Fruit fly (Drosophila melanogaster): Measurements from ENCODE around the gene CG33986.
A peak's percentile ranks its signal among the peaks of the same experiment; 100 is the strongest.

dm6 chr3L:15536550-15536949 is 11.5 kb upstream of the CG33986 start:
- TF ChIP-seq CG7101 (tag; optimal IDR thresholded peaks at IDR 0.05) (no peak), kay (GFP tag; ENCODE audit: borderline replicate concordance) (peak; percentile 38), pad (GFP tag; optimal IDR thresholded peaks at IDR 0.05) (no peak), bab1 (GFP tag; optimal IDR thresholded peaks at IDR 0.05) (no peak), ovo (GFP tag; optimal IDR thresholded peaks at IDR 0.05) (no peak), Mnt (GFP tag; optimal IDR thresholded peaks at IDR 0.05) (no peak), CG7045 (GFP tag; optimal IDR thresholded peaks at IDR 0.05) (no peak), CG12768 (GFP tag; optimal IDR thresholded peaks at IDR 0.05) (no peak), CG11617 (GFP tag; optimal IDR thresholded peaks at IDR 0.05) (no peak), Crg-1 (GFP tag; optimal IDR thresholded peaks at IDR 0.05) (no peak), cnc (optimal IDR thresholded peaks at IDR 0.05) (no peak)

Data from whole organism, adult.